Fruit fly (Drosophila melanogaster) whole organism, embryonic: ENCODE results near the gene CG8641.
A peak's percentile ranks its signal among the peaks of the same experiment; 100 is the strongest.

Experiments used
- CG10543 ChIP-seq: fragments of 200-800 bp; sonication (Bioruptor generic); optimal IDR thresholded peaks from 3 replicates; lab custom pipeline; 2017; ENCODE audit warnings: missing biosample characterization, mild to moderate bottlenecking, missing genetic modification characterization, moderate library complexity
- CG11695 ChIP-seq: fragments of 200-800 bp; sonication (Bioruptor generic); IDR thresholded peaks from 3 replicates; pipeline ENCODE4 v1.3.6; 2022; ENCODE audit warnings: missing biosample characterization, missing genetic modification characterization
- CG11696 ChIP-seq: fragments of 200-800 bp; sonication (Bioruptor generic); IDR thresholded peaks from 2 replicates; pipeline ENCODE4 v1.3.6; 2022; ENCODE audit warnings: missing biosample characterization, missing genetic modification characterization
- CG12236 ChIP-seq: fragments of 200-800 bp; sonication (Bioruptor generic); optimal IDR thresholded peaks from 2 replicates; lab custom pipeline; 2016; ENCODE audit warnings: missing biosample characterization, missing genetic modification characterization
- CG12769 ChIP-seq: fragments of 200-800 bp; sonication (Bioruptor generic); optimal IDR thresholded peaks from 2 replicates; lab custom pipeline; 2019; ENCODE audit warnings: missing biosample characterization, mild to moderate bottlenecking, missing genetic modification characterization, moderate library complexity
- CG17829 ChIP-seq: fragments of 200-800 bp; optimal IDR thresholded peaks from 2 replicates; lab custom pipeline; 2019; ENCODE audit warnings: missing biosample characterization, mild to moderate bottlenecking, missing genetic modification characterization, moderate library complexity
- CG18476 ChIP-seq: fragments of 200-800 bp; sonication (Bioruptor generic); optimal IDR thresholded peaks from 2 replicates; lab custom pipeline; 2016; ENCODE audit warnings: missing biosample characterization, mild to moderate bottlenecking, missing genetic modification characterization
- CG2129 ChIP-seq: fragments of 200-800 bp; sonication (Bioruptor generic); IDR thresholded peaks from 2 replicates; pipeline ENCODE4 v1.3.6; 2022; ENCODE audit warnings: missing biosample characterization, missing genetic modification characterization; ENCODE audit not compliant: partially characterized antibody
- CG30403 ChIP-seq: fragments of 200-800 bp; sonication (Bioruptor generic); optimal IDR thresholded peaks from 3 replicates; lab custom pipeline; 2016; ENCODE audit warnings: missing biosample characterization, missing genetic modification characterization
- CG3281 ChIP-seq: fragments of 200-800 bp; sonication (Bioruptor generic); optimal IDR thresholded peaks from 3 replicates; lab custom pipeline; 2017; ENCODE audit warnings: missing biosample characterization, mild to moderate bottlenecking, missing genetic modification characterization
- CG34224 ChIP-seq: fragments of 200-800 bp; sonication (Bioruptor generic); IDR thresholded peaks from 3 replicates; pipeline ENCODE4 v1.3.6; 2022; ENCODE audit warnings: missing biosample characterization, missing genetic modification characterization; ENCODE audit not compliant: partially characterized antibody
- CG6254 ChIP-seq: fragments of 200-800 bp; sonication (Bioruptor generic); optimal IDR thresholded peaks from 3 replicates; lab custom pipeline; 2017; ENCODE audit warnings: mild to moderate bottlenecking, missing biosample characterization, missing genetic modification reagents, missing genetic modification characterization
- CG7271 ChIP-seq: fragments of 200-800 bp; sonication (Bioruptor generic); optimal IDR thresholded peaks from 2 replicates; lab custom pipeline; 2018; ENCODE audit warnings: missing biosample characterization, mild to moderate bottlenecking, missing genetic modification characterization, moderate library complexity
- CG7963 ChIP-seq: fragments of 200-800 bp; sonication (Bioruptor generic); IDR thresholded peaks from 3 replicates; pipeline ENCODE4 v1.3.6; 2022; ENCODE audit warnings: missing biosample characterization, missing genetic modification characterization; ENCODE audit not compliant: partially characterized antibody
- CG8765 ChIP-seq: fragments of 200-800 bp; sonication (Bioruptor generic); IDR thresholded peaks from 2 replicates; pipeline ENCODE4 v1.3.6; 2022; ENCODE audit warnings: missing biosample characterization, missing genetic modification characterization
- CG8944 ChIP-seq: fragments of 200-800 bp; sonication (Bioruptor generic); optimal IDR thresholded peaks from 3 replicates; lab custom pipeline; 2016; ENCODE audit warnings: missing biosample characterization, missing genetic modification characterization
- CG9817 ChIP-seq: fragments of 200-800 bp; sonication (Bioruptor generic); optimal IDR thresholded peaks from 2 replicates; lab custom pipeline; 2018; ENCODE audit warnings: missing biosample characterization, mild to moderate bottlenecking, missing genetic modification characterization, moderate library complexity
- CrebB ChIP-seq: fragments of 200-800 bp; sonication (Bioruptor generic); optimal IDR thresholded peaks from 3 replicates; lab custom pipeline; 2018; ENCODE audit warnings: missing biosample characterization, mild to moderate bottlenecking, missing genetic modification characterization
- Deaf1 ChIP-seq: fragments of 200-800 bp; optimal IDR thresholded peaks from 3 replicates; lab custom pipeline; 2019; ENCODE audit warnings: missing biosample characterization, mild to moderate bottlenecking, missing genetic modification characterization, moderate library complexity
- E2f1 ChIP-seq: fragments of 200-800 bp; sonication (Bioruptor generic); IDR thresholded peaks from 2 replicates; pipeline ENCODE4 v1.3.6; 2022; ENCODE audit warnings: missing biosample characterization, missing genetic modification characterization
- Fer1 ChIP-seq: fragments of 200-800 bp; sonication (Bioruptor generic); optimal IDR thresholded peaks from 2 replicates; lab custom pipeline; 2017; ENCODE audit warnings: missing biosample characterization, mild to moderate bottlenecking, missing genetic modification characterization
- Hr51 ChIP-seq, 2 experiments: fragments of 200-800 bp; sonication (Bioruptor generic); optimal IDR thresholded peaks; 2 replicates in 1 of 2; 3 replicates in 1 of 2; lab custom pipeline; 2016 to 2018; ENCODE audit warnings: missing biosample characterization in 2 of 2, missing genetic modification characterization in 2 of 2, mild to moderate bottlenecking in 1 of 2, moderate library complexity in 1 of 2
- Nf-YC ChIP-seq: fragments of 200-800 bp; optimal IDR thresholded peaks from 3 replicates; lab custom pipeline; 2019; ENCODE audit warnings: missing biosample characterization, mild to moderate bottlenecking, missing genetic modification characterization, moderate library complexity
- Ravus ChIP-seq: fragments of 200-800 bp; sonication (Bioruptor generic); IDR thresholded peaks from 2 replicates; pipeline ENCODE4 v1.3.6; 2022; ENCODE audit warnings: missing biosample characterization, missing genetic modification characterization
- Sin3A ChIP-seq: fragments of >200 bp; optimal IDR thresholded peaks from 2 replicates; lab custom pipeline; 2018
- Sox102F ChIP-seq: fragments of 200-800 bp; sonication (Bioruptor generic); optimal IDR thresholded peaks from 2 replicates; lab custom pipeline; 2018; ENCODE audit warnings: missing biosample characterization, mild to moderate bottlenecking, missing genetic modification characterization, moderate library complexity
- az2 ChIP-seq: fragments of 200-800 bp; sonication (Bioruptor generic); optimal IDR thresholded peaks from 3 replicates; lab custom pipeline; 2016; ENCODE audit warnings: missing biosample characterization, missing genetic modification characterization
- bab2 ChIP-seq: fragments of 200-800 bp; sonication (Bioruptor generic); optimal IDR thresholded peaks from 2 replicates; lab custom pipeline; 2016; ENCODE audit warnings: missing biosample characterization, missing genetic modification characterization
- bbx ChIP-seq: fragments of 200-800 bp; sonication (Bioruptor generic); IDR thresholded peaks from 2 replicates; pipeline ENCODE4 v1.3.6; 2022; ENCODE audit warnings: missing biosample characterization, missing genetic modification characterization; ENCODE audit not compliant: partially characterized antibody
- cas ChIP-seq: fragments of 200-800 bp; sonication (Bioruptor generic); IDR thresholded peaks from 2 replicates; pipeline ENCODE4 v1.3.6; 2022; ENCODE audit warnings: missing biosample characterization, missing genetic modification characterization
- chif ChIP-seq, 2 experiments: fragments of 200-800 bp; sonication (Bioruptor generic); optimal IDR thresholded peaks; 3 replicates each; lab custom pipeline; 2016; ENCODE audit warnings: missing biosample characterization in 2 of 2, missing genetic modification characterization in 2 of 2
- dmrt11E ChIP-seq: fragments of 200-800 bp; sonication (Bioruptor generic); optimal IDR thresholded peaks from 3 replicates; lab custom pipeline; 2018; ENCODE audit warnings: missing biosample characterization, mild to moderate bottlenecking, missing genetic modification characterization, moderate library complexity
- ems ChIP-seq: fragments of 200-800 bp; sonication (Bioruptor generic); optimal IDR thresholded peaks from 3 replicates; lab custom pipeline; 2016; ENCODE audit warnings: missing biosample characterization, missing genetic modification characterization
- en ChIP-seq: fragments of 200-800 bp; sonication (Bioruptor generic); optimal IDR thresholded peaks from 2 replicates; lab custom pipeline; 2016; ENCODE audit warnings: missing biosample characterization, missing genetic modification characterization
- fd102C ChIP-seq: fragments of 200-800 bp; sonication (Bioruptor generic); optimal IDR thresholded peaks from 2 replicates; lab custom pipeline; 2018; ENCODE audit warnings: missing biosample characterization, mild to moderate bottlenecking, missing genetic modification characterization, moderate library complexity
- fd64A ChIP-seq: fragments of 200-800 bp; sonication (Bioruptor generic); optimal IDR thresholded peaks from 3 replicates; lab custom pipeline; 2018; ENCODE audit warnings: missing biosample characterization, mild to moderate bottlenecking, missing genetic modification characterization
- ftz-f1 ChIP-seq: fragments of 200-800 bp; sonication (Bioruptor generic); optimal IDR thresholded peaks from 2 replicates; lab custom pipeline; 2016; ENCODE audit warnings: missing biosample characterization, missing genetic modification characterization
- gce ChIP-seq: fragments of 200-800 bp; sonication (Bioruptor generic); IDR thresholded peaks from 3 replicates; pipeline ENCODE4 v1.3.6; 2022; ENCODE audit warnings: missing biosample characterization, missing genetic modification characterization
- kah ChIP-seq: fragments of 200-800 bp; sonication (Bioruptor generic); optimal IDR thresholded peaks from 2 replicates; lab custom pipeline; 2018; ENCODE audit warnings: missing biosample characterization, mild to moderate bottlenecking, missing genetic modification characterization
- klu ChIP-seq: fragments of 200-800 bp; sonication (Bioruptor generic); IDR thresholded peaks from 2 replicates; pipeline ENCODE4 v1.3.6; 2022; ENCODE audit warnings: missing biosample characterization, missing genetic modification characterization
- lbe ChIP-seq: fragments of 200-800 bp; sonication (Bioruptor generic); optimal IDR thresholded peaks from 2 replicates; lab custom pipeline; 2016; ENCODE audit warnings: missing biosample characterization, mild to moderate bottlenecking, missing genetic modification characterization
- lov ChIP-seq, 2 experiments: fragments of 200-800 bp in 1 of 2; fragments of >200 bp in 1 of 2; sonication (Bioruptor generic) in 1 of 2; IDR thresholded peaks in 1 of 2; optimal IDR thresholded peaks in 1 of 2; 2 replicates in 1 of 2; 3 replicates in 1 of 2; pipeline versions ENCODE4 v1.3.6 to Lab custom; 2017 to 2022; ENCODE audit warnings: missing biosample characterization in 1 of 2, missing genetic modification characterization in 1 of 2
- nom ChIP-seq: fragments of 200-800 bp; sonication (Bioruptor generic); optimal IDR thresholded peaks from 2 replicates; lab custom pipeline; 2017; ENCODE audit warnings: missing biosample characterization, missing genetic modification characterization, mild to moderate bottlenecking, moderate library complexity, missing genetic modification reagents
- pb ChIP-seq: fragments of 200-800 bp; sonication (Bioruptor generic); optimal IDR thresholded peaks from 3 replicates; lab custom pipeline; 2016; ENCODE audit warnings: missing biosample characterization, missing genetic modification characterization
- pfk ChIP-seq: fragments of 200-800 bp; sonication (Bioruptor generic); optimal IDR thresholded peaks from 2 replicates; lab custom pipeline; 2018; ENCODE audit warnings: missing biosample characterization, mild to moderate bottlenecking, missing genetic modification characterization, moderate library complexity
- phol ChIP-seq: fragments of 200-800 bp; sonication (Bioruptor generic); optimal IDR thresholded peaks from 3 replicates; lab custom pipeline; 2018; ENCODE audit warnings: missing biosample characterization, mild to moderate bottlenecking, missing genetic modification characterization, moderate library complexity
- so ChIP-seq: fragments of 200-800 bp; sonication (Bioruptor generic); IDR thresholded peaks from 3 replicates; pipeline ENCODE4 v1.3.6; 2022; ENCODE audit warnings: missing biosample characterization, missing genetic modification characterization
- usp ChIP-seq: fragments of >200 bp; optimal IDR thresholded peaks from 2 replicates; lab custom pipeline; 2017; ENCODE audit warnings: missing biosample characterization, missing genetic modification characterization
- zfh1 ChIP-seq: fragments of 200-800 bp; sonication (Bioruptor generic); IDR thresholded peaks from 3 replicates; pipeline ENCODE4 v1.3.6; 2022; ENCODE audit warnings: missing biosample characterization, missing genetic modification characterization

Gene CG8641

DNA sequence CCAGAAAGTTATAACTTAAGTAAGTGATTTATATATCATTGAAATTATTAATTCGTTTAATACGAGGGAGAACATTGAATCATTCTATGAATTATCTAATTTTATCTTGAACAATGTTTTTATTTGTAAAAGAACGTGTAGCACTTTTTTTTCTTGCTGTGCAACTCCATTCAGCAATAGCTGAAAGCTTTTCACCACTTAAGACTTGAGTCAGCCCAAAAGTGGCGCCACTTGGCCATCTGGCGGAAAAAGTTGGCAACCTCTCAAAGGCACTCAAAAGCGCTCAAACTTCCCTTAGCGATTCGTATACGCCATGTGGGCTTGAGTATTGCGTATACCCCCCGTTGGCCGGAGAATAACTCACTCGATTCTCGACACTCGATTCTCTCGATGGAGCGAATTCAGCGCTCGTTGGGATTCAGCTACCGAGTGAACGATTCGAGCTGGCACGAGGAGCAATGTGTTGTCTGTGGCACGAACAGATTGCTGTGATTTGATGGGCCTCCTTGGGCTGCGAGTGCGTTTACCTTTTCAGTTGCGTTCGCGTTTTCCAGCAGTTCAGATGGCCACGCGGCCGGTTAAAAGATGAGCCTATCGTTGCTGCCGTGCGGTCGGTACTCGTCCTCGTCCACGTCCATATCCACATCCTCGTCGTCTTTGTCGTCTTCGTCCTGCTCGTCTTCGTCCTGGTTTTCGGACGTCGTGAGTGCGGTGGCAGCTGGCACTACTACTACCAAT, 63.5 kb downstream of the CG8641 start (continued):
- TF ChIP-seq CG10543, result no peak
- no peak for TF ChIP-seq klu (GFP tag; lab: Robert Waterston, UW)
- no peak for TF ChIP-seq CG9817
- TF ChIP-seq fd64A (GFP tag; lab: Kevin White, UChicago), result no peak
- TF ChIP-seq gce (GFP tag; lab: Robert Waterston, UW), result no peak
- no peak for TF ChIP-seq chif (GFP tag; optimal IDR thresholded peaks at IDR 0.05; lab: Kevin White, UChicago)
- no peak for TF ChIP-seq lbe (GFP tag; lab: Kevin White, UChicago)
- TF ChIP-seq dmrt11E (tag; lab: Kevin White, UChicago), result no peak
- TF ChIP-seq Fer1, result peak; percentile 0
- TF ChIP-seq CrebB (tag; lab: Kevin White, UChicago), result no peak
- TF ChIP-seq CG7271 (tag; lab: Kevin White, UChicago), result no peak
- no peak for TF ChIP-seq pfk
- no peak for TF ChIP-seq CG7963 (GFP tag; lab: Robert Waterston, UW)
- peak; percentile 56; the same call in 1 of the 3 replicates for TF ChIP-seq CG11695 (GFP tag; lab: Robert Waterston, UW)
- peak; percentile 52 for TF ChIP-seq CG11696 (GFP tag; lab: Robert Waterston, UW)
- no peak for TF ChIP-seq az2 (GFP tag; lab: Kevin White, UChicago)
- peak; percentile 23 for TF ChIP-seq CG3281 (GFP tag; lab: Kevin White, UChicago)
- TF ChIP-seq CG8944 (GFP tag; lab: Kevin White, UChicago), result no peak
- TF ChIP-seq CG34224 (GFP tag; lab: Robert Waterston, UW), result no peak
- peak; percentile 38 for TF ChIP-seq CG12769
- no peak for TF ChIP-seq CG12236
- TF ChIP-seq bab2 (GFP tag; lab: Kevin White, UChicago), result no peak
- no peak for TF ChIP-seq phol (tag; lab: Kevin White, UChicago)
- no peak for TF ChIP-seq usp (GFP tag; lab: Kevin White, UChicago)
- TF ChIP-seq en (GFP tag; lab: Kevin White, UChicago), result no peak
- peak; percentile 56; the same call in 1 of the 2 replicates for TF ChIP-seq E2f1 (GFP tag; lab: Robert Waterston, UW)
- TF ChIP-seq Nf-YC (tag; lab: Kevin White, UChicago), result no peak
- TF ChIP-seq CG18476 (GFP tag; lab: Kevin White, UChicago), result no peak
- TF ChIP-seq nom (GFP tag; lab: Kevin White, UChicago), result no peak
- TF ChIP-seq cas, result peak; percentile 32; the same call in 1 of the 2 replicates
- peak in 1 of 2 experiments; percentile 60 for TF ChIP-seq Hr51 (GFP tag; optimal IDR thresholded peaks at IDR 0.05; lab: Kevin White, UChicago)
- peak; percentile 96 for TF ChIP-seq Deaf1
- TF ChIP-seq CG6254 (GFP tag; lab: Kevin White, UChicago), result no peak
- no peak for TF ChIP-seq Ravus (GFP tag; lab: Robert Waterston, UW)
- TF ChIP-seq kah (GFP tag; lab: Kevin White, UChicago), result no peak
- no peak for TF ChIP-seq CG2129 (GFP tag; lab: Robert Waterston, UW)
- TF ChIP-seq CG8765 (GFP tag; lab: Robert Waterston, UW), result no peak
- TF ChIP-seq ems (GFP tag; lab: Kevin White, UChicago), result no peak
- no peak for TF ChIP-seq pb (GFP tag; lab: Kevin White, UChicago)
- TF ChIP-seq ftz-f1, result no peak
- TF ChIP-seq Sox102F (GFP tag; lab: Kevin White, UChicago), result peak; percentile 48
- TF ChIP-seq lov (optimal IDR thresholded peaks at IDR 0.05; lab: Kevin White, UChicago), result no peak
- 0 out of 3 replicates have a peak, but pooled peaks have one; percentile 9 for TF ChIP-seq lov (GFP tag; IDR thresholded peaks at IDR 0.05; lab: Robert Waterston, UW)
- peak; percentile 13 for TF ChIP-seq CG17829 (tag; lab: Kevin White, UChicago)
- TF ChIP-seq CG30403 (GFP tag; lab: Kevin White, UChicago), result peak; percentile 23
- no peak for TF ChIP-seq so
- TF ChIP-seq zfh1, result peak; percentile 53; the same call in 1 of the 3 replicates
- peak; percentile 49; the same call in 1 of the 2 replicates for TF ChIP-seq bbx
- TF ChIP-seq Sin3A (lab: Kevin White, UChicago), result no peak
- no peak for TF ChIP-seq fd102C (GFP tag; lab: Kevin White, UChicago)
